Fruit fly (Drosophila melanogaster): Measurements from ENCODE around the gene CG43052.

dm6 chr2L:14317992-14318391, 33.9 kb upstream of the CG43052 start:
- TF ChIP-seq Crg-1 (GFP tag; optimal IDR thresholded peaks at IDR 0.05) (no peak), CG33017 (tag; optimal IDR thresholded peaks at IDR 0.05) (no peak)

Data from whole organism, adult.